Worm (Caenorhabditis elegans): Measurements from ENCODE around the gene H40L08.2.

The H40L08.2 gene

ce11 chrX:15100369-15100963 lies 22.9 kb upstream of the H40L08.2 start, which contains the start of gene dhhc-1 (continued):
- TF ChIP-seq hmg-11 (tag; optimal IDR thresholded peaks at IDR 0.05) (peak; percentile 87), nhr-25 (tag; optimal IDR thresholded peaks at IDR 0.05) (no peak), daf-12 (tag; optimal IDR thresholded peaks at IDR 0.05) (no peak), R02D3.7 (tag; optimal IDR thresholded peaks at IDR 0.05) (no peak), nhr-11 (tag; optimal IDR thresholded peaks at IDR 0.05) (no peak), fkh-10 (GFP tag; optimal IDR thresholded peaks at IDR 0.05) (no peak), tbx-2 (tag; optimal IDR thresholded peaks at IDR 0.05) (no peak), ama-1 (optimal IDR thresholded peaks at IDR 0.05) (no peak), pha-4 (tag; optimal IDR thresholded peaks at IDR 0.05) (peak; percentile 71), ceh-9 (tag; optimal IDR thresholded peaks at IDR 0.05) (no peak)

- TF ChIP-seq nhr-76 (tag; optimal IDR thresholded peaks at IDR 0.05) (no peak), elt-2 (tag; optimal IDR thresholded peaks at IDR 0.05) (peak; percentile 84), hmg-11 (tag; optimal IDR thresholded peaks at IDR 0.05) (no peak), sea-2 (GFP tag; optimal IDR thresholded peaks at IDR 0.05) (no peak), tbx-2 (tag; optimal IDR thresholded peaks at IDR 0.05) (no peak), fos-1 (tag; optimal IDR thresholded peaks at IDR 0.05) (no peak), pha-4 (tag; optimal IDR thresholded peaks at IDR 0.05) (peak; percentile 43), nhr-237 (tag; optimal IDR thresholded peaks at IDR 0.05) (no peak), skn-1 (tag; optimal IDR thresholded peaks at IDR 0.05) (no peak), jun-1 (tag; optimal IDR thresholded peaks at IDR 0.05) (no peak), pqm-1 (tag; optimal IDR thresholded peaks at IDR 0.05) (peak; percentile 82)
These were observed 20.2 kb upstream of the H40L08.2 start, which contains the start of gene F09B12.3 for ce11 chrX:15097763-15098162. Gene F09B12.3, minus strand, starts transcription at chrX:15097954.

ce11 chrX:15096277-15096676 lies 18.7 kb upstream of the H40L08.2 start:
- TF ChIP-seq ama-1 (optimal IDR thresholded peaks at IDR 0.05) (no peak), elt-2 (tag; optimal IDR thresholded peaks at IDR 0.05) (peak; percentile 62), lin-15B (tag; optimal IDR thresholded peaks at IDR 0.05) (no peak)

DNA sequence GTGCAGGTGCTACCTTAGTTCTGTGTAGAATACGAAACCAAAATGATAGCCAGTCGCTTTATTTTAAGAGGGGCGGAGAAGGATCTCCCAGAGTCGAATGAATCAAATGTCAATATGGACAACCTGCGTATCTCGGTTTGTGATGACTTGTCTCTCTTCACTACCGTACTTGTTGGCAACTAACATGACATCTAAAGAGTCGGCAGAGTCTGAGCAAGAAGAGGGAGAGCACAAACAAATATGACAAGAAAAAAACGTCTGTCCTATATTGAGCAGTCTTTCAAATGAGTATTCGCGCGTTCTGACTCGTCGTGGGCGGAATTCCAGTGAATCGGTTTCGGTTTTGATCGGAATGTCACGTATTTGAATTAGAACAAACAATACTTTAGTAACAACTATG lies 17.4 kb upstream of the H40L08.2 start, which contains the start of gene F09B12.7:
Gene F09B12.7 (minus strand): TSS at position 101 of the 400 bp plus-strand sequence.
- no peak for TF ChIP-seq nhr-25 (tag; optimal IDR thresholded peaks at IDR 0.05)
- TF ChIP-seq egl-27 (tag; optimal IDR thresholded peaks at IDR 0.05), result no peak
- TF ChIP-seq pha-4 (tag; optimal IDR thresholded peaks at IDR 0.05), result peak; percentile 59
- no peak for TF ChIP-seq aly-2 (tag; optimal IDR thresholded peaks at IDR 0.05)

DNA sequence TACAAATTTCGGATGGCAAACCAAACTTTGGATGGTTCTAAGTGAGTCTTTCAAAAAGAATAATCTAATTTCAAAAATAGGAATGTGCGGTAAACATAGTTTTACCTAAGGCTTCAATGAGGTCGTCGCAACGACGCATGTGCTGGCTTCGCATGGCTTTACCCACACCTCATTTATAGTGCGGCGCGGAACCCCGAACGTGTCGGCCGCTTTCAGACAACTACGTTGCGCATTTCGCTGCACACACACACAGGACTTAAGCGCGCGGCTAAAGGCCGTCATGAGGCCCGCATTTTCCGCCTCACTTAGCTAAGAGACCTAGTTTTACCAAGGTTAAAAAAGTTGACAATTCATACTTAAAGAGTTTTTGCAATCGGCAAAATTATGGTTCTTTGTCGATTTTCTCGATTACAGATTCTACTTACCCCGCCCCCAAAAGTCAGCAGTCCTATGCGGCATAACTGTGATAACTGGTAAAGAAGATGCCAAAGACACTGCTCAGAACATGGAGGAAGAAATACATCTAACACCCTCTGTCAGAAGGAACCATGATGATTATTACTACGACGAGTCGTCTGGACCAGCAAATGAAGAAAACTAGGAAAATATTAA lies 15.3 kb upstream of the H40L08.2 start:
- TF ChIP-seq jun-1 (tag; optimal IDR thresholded peaks at IDR 0.05) (no peak), snpc-4 (tag; optimal IDR thresholded peaks at IDR 0.05) (peak; percentile 45), zag-1 (tag; optimal IDR thresholded peaks at IDR 0.05) (no peak)

ce11 chrX:15089123-15089522 lies 11.6 kb upstream of the H40L08.2 start, which contains the start of gene flr-4:
Gene flr-4, plus strand, starts transcription at chrX:15089397.
- no peak for TF ChIP-seq mdl-1 (tag; optimal IDR thresholded peaks at IDR 0.05)
- TF ChIP-seq elt-2 (tag; optimal IDR thresholded peaks at IDR 0.05), result peak; percentile 77
- TF ChIP-seq nhr-237 (tag; optimal IDR thresholded peaks at IDR 0.05), result no peak
- no peak for TF ChIP-seq daf-12 (tag; optimal IDR thresholded peaks at IDR 0.05)
- no peak for TF ChIP-seq lin-15B (tag; optimal IDR thresholded peaks at IDR 0.05)
- no peak for TF ChIP-seq unc-39 (tag; optimal IDR thresholded peaks at IDR 0.05)

ce11 chrX:15087752-15088151 lies 10.2 kb upstream of the H40L08.2 start:
- TF ChIP-seq ceh-82 (tag; optimal IDR thresholded peaks at IDR 0.05), result no peak
- TF ChIP-seq elt-2 (tag; optimal IDR thresholded peaks at IDR 0.05), result peak; percentile 50

DNA sequence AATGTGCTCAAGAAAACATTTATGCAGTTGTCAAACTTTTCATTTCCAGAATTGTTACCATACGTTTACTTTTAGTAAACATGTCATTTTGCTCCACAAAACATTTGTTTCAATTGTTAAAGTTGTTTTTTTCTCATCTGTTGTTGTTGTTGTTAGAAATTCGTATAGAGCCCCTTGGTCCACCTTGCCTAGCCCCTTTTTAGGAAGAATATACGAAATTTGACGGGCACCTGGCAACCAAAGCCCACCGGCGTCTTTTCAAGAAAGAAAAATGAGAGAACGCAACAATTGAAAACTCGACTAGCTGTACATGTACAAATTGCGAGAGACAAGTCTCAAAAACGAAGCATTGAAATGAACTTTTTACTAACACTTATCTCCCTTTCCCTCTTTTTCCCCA lies 6.9 kb upstream of the H40L08.2 start, which contains the start of gene F09B12.5:
Gene F09B12.5 (plus strand): TSS at position 301 of the 400 bp plus-strand sequence.
- TF ChIP-seq nhr-43 (tag; optimal IDR thresholded peaks at IDR 0.05; ENCODE audit: poor library complexity, severe bottlenecking), result no peak
- TF ChIP-seq ceh-82 (tag; optimal IDR thresholded peaks at IDR 0.05), result no peak
- TF ChIP-seq lsy-12 (tag; optimal IDR thresholded peaks at IDR 0.05), result no peak
- TF ChIP-seq ceh-28 (tag; optimal IDR thresholded peaks at IDR 0.05), result no peak
- TF ChIP-seq ceh-16 (tag; optimal IDR thresholded peaks at IDR 0.05), result no peak
- no peak for TF ChIP-seq nhr-12 (tag; optimal IDR thresholded peaks at IDR 0.05)
- no peak for TF ChIP-seq pqm-1 (tag; optimal IDR thresholded peaks at IDR 0.05)
- no peak for TF ChIP-seq snpc-4 (tag; optimal IDR thresholded peaks at IDR 0.05)
- TF ChIP-seq sea-2 (GFP tag; optimal IDR thresholded peaks at IDR 0.05), result no peak
- TF ChIP-seq fos-1 (tag; optimal IDR thresholded peaks at IDR 0.05), result no peak
- TF ChIP-seq elt-3 (tag; optimal IDR thresholded peaks at IDR 0.05), result no peak
- no peak for TF ChIP-seq nhr-76 (tag; optimal IDR thresholded peaks at IDR 0.05)
- TF ChIP-seq unc-62 (GFP tag; optimal IDR thresholded peaks at IDR 0.05), result no peak
- TF ChIP-seq hmg-11 (tag; optimal IDR thresholded peaks at IDR 0.05), result no peak
- no peak for TF ChIP-seq mdl-1 (tag; optimal IDR thresholded peaks at IDR 0.05)
- no peak for TF ChIP-seq lin-15B (tag; optimal IDR thresholded peaks at IDR 0.05)
- no peak for TF ChIP-seq lin-39 (tag; optimal IDR thresholded peaks at IDR 0.05)
- no peak for TF ChIP-seq skn-1 (tag; optimal IDR thresholded peaks at IDR 0.05)
- TF ChIP-seq elt-2 (tag; optimal IDR thresholded peaks at IDR 0.05), result no peak
